Worm (Caenorhabditis elegans) whole organism, midembryonic: Measurements from ENCODE around the gene T26H8.5.
"Not testable (repeated sequence)": the region's sequence is repeated elsewhere in the genome, so short reads cannot be mapped to it uniquely, and the experiment has no call there.

ENCODE experiments used
- T22C8.4 ChIP-seq: fragments of 200-800 bp; sonication (Bioruptor generic); IDR thresholded peaks from 2 replicates; pipeline ENCODE4 v1.3.6; 2022; ENCODE audit warnings: missing genetic modification characterization, missing compliant biosample characterization
- cog-1 ChIP-seq: sonication (generic microtip); optimal IDR thresholded peaks from 2 replicates; lab custom pipeline; 2016; ENCODE audit warnings: missing genetic modification characterization, missing compliant biosample characterization
- flt-1 ChIP-seq: fragments of 200-800 bp; sonication (Bioruptor generic); IDR thresholded peaks from 2 replicates; pipeline ENCODE4 v1.3.6; 2022; ENCODE audit warnings: missing genetic modification characterization, missing compliant biosample characterization
- klf-2 ChIP-seq: fragments of 200-800 bp; sonication (Bioruptor generic); conservative IDR thresholded peaks from 2 replicates; pipeline ENCODE4 v1.3.6; 2022; ENCODE audit warnings: missing genetic modification reagents, missing genetic modification characterization, missing compliant biosample characterization
- med-1 ChIP-seq: sonication (generic microtip); optimal IDR thresholded peaks from 2 replicates; lab custom pipeline; 2017; ENCODE audit warnings: missing genetic modification characterization, mild to moderate bottlenecking, missing compliant biosample characterization, antibody characterized with exemption, missing genetic modification reagents; ENCODE audit not compliant: insufficient read depth
- ref-1 ChIP-seq: fragments of 200-800 bp; sonication (Bioruptor generic); conservative IDR thresholded peaks from 2 replicates; pipeline ENCODE4 v1.3.6; 2022; ENCODE audit warnings: missing genetic modification reagents, missing genetic modification characterization, missing compliant biosample characterization
- tab-1 ChIP-seq: fragments of 200-800 bp; sonication (Bioruptor generic); IDR thresholded peaks from 2 replicates; pipeline ENCODE4 v1.3.6; 2022; ENCODE audit warnings: missing genetic modification characterization, missing compliant biosample characterization
- ztf-23 ChIP-seq: fragments of 200-800 bp; sonication (Bioruptor generic); IDR thresholded peaks from 2 replicates; pipeline ENCODE4 v1.3.6; 2022; ENCODE audit warnings: missing genetic modification reagents, missing genetic modification characterization, missing compliant biosample characterization
- ztf-29 ChIP-seq: fragments of 200-800 bp; sonication (Bioruptor generic); IDR thresholded peaks from 2 replicates; pipeline ENCODE4 v1.3.6; 2022; ENCODE audit warnings: missing genetic modification reagents, missing genetic modification characterization, missing compliant biosample characterization

Gene T26H8.5

ce11 chrV:15281279-15281949, 24.0 kb downstream of the T26H8.5 start, which contains the start of the genes srw-19 and srx-51:
Gene srw-19, minus strand, starts transcription at chrV:15281379.
Gene srx-51, plus strand, starts transcription at chrV:15281899.
- no peak for TF ChIP-seq cog-1 (tag; lab: Kevin White, UChicago)

DNA sequence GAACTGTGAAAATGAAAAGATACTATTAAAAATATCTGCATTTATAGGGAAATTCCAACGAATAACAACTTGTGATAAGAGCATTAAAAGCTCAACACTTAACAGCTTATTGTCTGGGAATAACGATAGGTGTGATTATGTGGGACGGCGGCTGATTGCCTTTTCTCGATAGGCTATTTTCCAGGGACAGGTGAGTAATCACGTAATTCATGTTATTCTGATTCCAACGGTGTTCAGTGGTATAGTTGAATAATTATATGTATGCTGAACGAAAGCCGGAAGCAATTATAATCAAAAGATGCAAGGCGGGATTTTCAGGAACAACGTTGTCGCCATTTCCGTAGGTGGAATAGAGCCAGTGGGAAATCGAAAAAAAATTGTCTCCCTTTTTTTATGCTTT, 28.5 kb downstream of the T26H8.5 start, which contains the start of gene srw-17:
Gene srw-17, minus strand, starts transcription at position 101 of the 400 bp plus-strand sequence.
- TF ChIP-seq tab-1 (GFP tag; lab: Robert Waterston, UW) (no peak), ref-1 (GFP tag; lab: Robert Waterston, UW) (no peak), ztf-23 (GFP tag; lab: Robert Waterston, UW) (no peak), T22C8.4 (GFP tag; lab: Robert Waterston, UW) (no peak), klf-2 (GFP tag; lab: Robert Waterston, UW) (no peak)

DNA sequence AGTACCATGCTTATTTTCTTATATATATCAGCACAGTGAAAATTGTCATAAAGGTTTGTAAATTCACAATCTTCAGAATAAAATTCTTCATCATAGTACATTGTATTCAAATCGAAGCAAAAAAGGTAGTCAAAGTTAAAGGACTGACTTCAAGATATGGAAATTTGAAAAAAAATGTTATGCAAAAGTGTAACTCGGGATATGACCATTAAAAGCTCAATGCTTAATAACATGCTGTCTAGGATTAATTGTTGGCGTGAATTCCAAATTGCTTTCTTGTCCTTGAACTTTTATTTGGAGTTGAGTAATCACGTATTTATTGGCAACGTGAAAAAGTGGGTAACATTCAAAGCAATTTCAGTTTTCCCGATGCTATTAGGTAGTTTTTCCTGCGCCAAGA, 30.6 kb downstream of the T26H8.5 start, which contains the start of gene srw-16:
Gene srw-16, minus strand, starts transcription at position 101 of the 400 bp plus-strand sequence.
- TF ChIP-seq ztf-29 (GFP tag; lab: Robert Waterston, UW): no peak
- no peak for TF ChIP-seq klf-2 (GFP tag; lab: Robert Waterston, UW)
- no peak for TF ChIP-seq flt-1
- TF ChIP-seq cog-1 (tag; lab: Kevin White, UChicago): no peak
- no peak for TF ChIP-seq med-1 (GFP tag; lab: Kevin White, UChicago)
- no peak for TF ChIP-seq ref-1 (GFP tag; lab: Robert Waterston, UW)
- TF ChIP-seq ztf-23 (GFP tag; lab: Robert Waterston, UW): no peak
- TF ChIP-seq T22C8.4 (GFP tag; lab: Robert Waterston, UW): no peak
- no peak for TF ChIP-seq tab-1 (GFP tag; lab: Robert Waterston, UW)

DNA sequence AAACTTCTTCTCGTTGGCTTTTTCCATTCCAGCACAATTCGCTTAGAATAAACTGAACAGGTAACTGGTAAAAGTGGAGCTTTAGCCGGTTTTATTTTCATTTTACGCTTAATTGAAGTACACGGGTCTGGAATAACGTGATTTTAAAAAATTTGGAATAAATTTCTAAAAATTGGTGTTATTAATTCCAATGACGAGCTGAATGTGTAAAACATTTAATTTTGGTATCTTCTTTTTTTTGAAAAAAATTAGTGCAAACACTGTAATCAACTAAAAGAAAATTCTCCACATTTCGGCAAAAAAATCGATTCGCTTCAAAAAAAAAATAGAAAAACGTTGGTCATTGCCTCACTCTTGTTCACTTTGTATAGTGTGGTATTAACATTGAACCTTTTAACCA, 33.1 kb downstream of the T26H8.5 start, which contains the start of gene T10H4.4:
Gene T10H4.4, minus strand, starts transcription at position 101 of the 400 bp plus-strand sequence.
- TF ChIP-seq T22C8.4 (GFP tag; lab: Robert Waterston, UW) (no peak), med-1 (GFP tag; lab: Kevin White, UChicago) (no peak), tab-1 (GFP tag; lab: Robert Waterston, UW) (no peak), ztf-23 (GFP tag; lab: Robert Waterston, UW) (no peak), ref-1 (GFP tag; lab: Robert Waterston, UW) (no peak), klf-2 (GFP tag; lab: Robert Waterston, UW) (no peak), ztf-29 (GFP tag; lab: Robert Waterston, UW) (no peak), flt-1 (no peak), cog-1 (tag; lab: Kevin White, UChicago) (no peak)

DNA sequence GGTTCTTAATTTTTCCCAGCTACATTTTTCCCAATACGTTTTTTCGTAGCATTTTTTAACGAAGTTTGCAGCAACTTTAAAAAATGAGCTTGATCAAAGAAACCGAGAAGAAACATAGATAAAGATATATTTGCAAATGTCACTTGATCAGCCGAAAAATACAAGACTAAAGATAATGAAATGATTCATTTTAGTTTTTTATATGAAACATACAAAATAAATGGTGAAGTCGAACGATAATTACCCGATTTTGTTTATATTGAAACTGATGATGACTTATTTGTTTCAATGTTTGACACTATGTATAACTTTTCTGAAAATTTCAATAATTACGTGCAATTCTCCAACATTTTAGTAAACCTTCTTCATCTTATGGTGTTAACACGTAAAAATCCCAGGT, 37.1 kb downstream of the T26H8.5 start, which contains the start of gene srw-22:
Gene srw-22, plus strand, starts transcription at position 301 of the 400 bp plus-strand sequence.
- TF ChIP-seq T22C8.4 (GFP tag; lab: Robert Waterston, UW): no peak
- no peak for TF ChIP-seq klf-2 (GFP tag; lab: Robert Waterston, UW)
- TF ChIP-seq med-1 (GFP tag; lab: Kevin White, UChicago): no peak
- no peak for TF ChIP-seq ztf-23 (GFP tag; lab: Robert Waterston, UW)

DNA sequence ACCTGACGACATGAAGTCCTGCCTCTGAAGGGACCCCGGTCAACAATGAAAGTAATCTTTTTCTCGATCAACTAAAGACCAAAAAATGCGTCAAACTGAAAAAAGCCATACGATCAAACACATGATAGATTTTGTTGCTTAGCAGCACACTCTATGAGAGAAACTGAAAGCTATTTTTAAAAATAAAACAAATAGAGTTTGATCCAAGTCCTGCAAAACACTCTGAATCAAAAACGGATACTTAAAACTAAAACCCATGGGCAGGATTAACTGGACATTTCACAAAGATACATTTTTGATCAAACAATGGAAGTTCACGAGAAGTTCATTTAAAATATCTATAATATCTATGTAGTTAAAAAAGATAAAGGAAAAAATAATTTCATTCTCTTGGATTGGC, 38.0 kb downstream of the T26H8.5 start, which contains the start of gene T10H4.13:
Gene T10H4.13, minus strand, starts transcription at position 101 of the 400 bp plus-strand sequence.
- TF ChIP-seq klf-2 (GFP tag; lab: Robert Waterston, UW): no peak
- no peak for TF ChIP-seq ztf-23 (GFP tag; lab: Robert Waterston, UW)
- no peak for TF ChIP-seq ref-1 (GFP tag; lab: Robert Waterston, UW)
- TF ChIP-seq T22C8.4 (GFP tag; lab: Robert Waterston, UW): no peak
- TF ChIP-seq med-1 (GFP tag; lab: Kevin White, UChicago): no peak
- TF ChIP-seq cog-1 (tag; lab: Kevin White, UChicago): no peak
- TF ChIP-seq flt-1: no peak
- no peak for TF ChIP-seq ztf-29 (GFP tag; lab: Robert Waterston, UW)
- no peak for TF ChIP-seq tab-1 (GFP tag; lab: Robert Waterston, UW)

DNA sequence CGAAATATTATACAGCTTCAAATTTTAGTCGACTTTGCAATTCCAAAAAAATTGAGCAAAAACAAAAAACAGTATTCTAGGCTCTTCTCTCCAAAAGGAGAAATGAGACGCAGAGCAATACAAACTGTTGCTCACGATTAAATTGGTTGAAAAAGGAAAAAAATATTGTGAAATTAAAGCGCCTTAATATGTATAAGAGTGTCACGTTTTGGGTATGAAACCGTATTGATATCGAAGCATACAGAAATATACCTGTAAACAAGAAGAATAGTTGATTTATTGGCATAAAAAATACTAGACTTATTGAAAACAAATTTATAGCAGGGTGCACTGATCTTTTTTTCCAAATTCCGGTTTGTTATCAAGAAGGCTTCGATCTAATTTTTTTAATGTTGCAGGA, 39.6 kb downstream of the T26H8.5 start, which contains the start of gene M01B2.13:
Gene M01B2.13, minus strand, starts transcription at position 101 of the 400 bp plus-strand sequence.
- TF ChIP-seq klf-2 (GFP tag; lab: Robert Waterston, UW): no peak
- no peak for TF ChIP-seq cog-1 (tag; lab: Kevin White, UChicago)
- no peak for TF ChIP-seq med-1 (GFP tag; lab: Kevin White, UChicago)
- TF ChIP-seq ref-1 (GFP tag; lab: Robert Waterston, UW): no peak
- TF ChIP-seq ztf-29 (GFP tag; lab: Robert Waterston, UW): no peak
- TF ChIP-seq T22C8.4 (GFP tag; lab: Robert Waterston, UW): no peak
- no peak for TF ChIP-seq ztf-23 (GFP tag; lab: Robert Waterston, UW)
- no peak for TF ChIP-seq flt-1
- TF ChIP-seq tab-1 (GFP tag; lab: Robert Waterston, UW): no peak

DNA sequence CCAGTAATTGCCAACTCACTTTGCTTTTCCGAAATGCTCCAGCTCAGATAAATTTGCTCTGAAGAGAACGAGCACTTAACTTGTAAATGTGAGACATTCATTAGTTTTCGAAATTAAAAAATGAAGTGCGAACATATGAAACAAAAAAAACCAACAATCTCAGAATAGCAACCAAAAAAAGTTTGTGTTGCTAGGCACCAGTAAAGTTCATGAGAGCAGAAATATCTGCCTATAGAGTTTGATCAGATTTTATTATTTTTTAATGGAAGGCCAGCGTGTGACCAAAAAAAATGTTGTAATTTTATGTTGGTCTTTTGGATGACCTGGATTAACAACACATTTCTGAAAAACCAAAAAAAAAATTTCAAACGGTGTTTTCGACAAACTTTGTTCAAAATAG, 41.3 kb downstream of the T26H8.5 start, which contains the start of gene M01B2.12:
Gene M01B2.12, minus strand, starts transcription at position 101 of the 400 bp plus-strand sequence.
- TF ChIP-seq ztf-23 (GFP tag; lab: Robert Waterston, UW) (no peak), tab-1 (GFP tag; lab: Robert Waterston, UW) (no peak), med-1 (GFP tag; lab: Kevin White, UChicago) (no peak), ref-1 (GFP tag; lab: Robert Waterston, UW) (no peak), klf-2 (GFP tag; lab: Robert Waterston, UW) (no peak), cog-1 (tag; lab: Kevin White, UChicago) (no peak), flt-1 (no peak), ztf-29 (GFP tag; lab: Robert Waterston, UW) (no peak), T22C8.4 (GFP tag; lab: Robert Waterston, UW) (no peak)

DNA sequence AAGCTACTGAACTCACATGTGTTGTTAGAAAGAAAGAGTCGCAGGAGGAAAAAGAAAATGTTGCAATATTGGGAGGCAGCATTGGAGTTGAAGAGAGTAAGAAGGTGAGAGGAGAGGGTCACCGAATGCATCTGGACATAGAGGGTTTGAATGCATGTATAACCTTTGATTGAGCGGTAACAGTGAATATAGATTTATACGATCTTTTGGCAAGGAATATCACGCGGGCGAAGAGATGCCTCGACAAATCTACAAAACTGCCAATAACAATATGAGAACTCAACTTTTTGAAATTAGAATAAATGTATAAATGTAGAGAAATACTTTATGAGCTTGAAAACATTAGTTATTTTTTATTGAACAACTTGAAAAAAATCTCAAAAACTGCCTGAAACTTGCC, 43.1 kb downstream of the T26H8.5 start, which contains the start of gene M01B2.10:
Gene M01B2.10, minus strand, starts transcription at position 101 of the 400 bp plus-strand sequence.
- not testable (repeated sequence) for TF ChIP-seq T22C8.4 (GFP tag; lab: Robert Waterston, UW); cog-1 (tag; lab: Kevin White, UChicago); ztf-29 (GFP tag; lab: Robert Waterston, UW)
